Worm (Caenorhabditis elegans) whole organism, L1 larva: ENCODE results near the gene M02F4.2.

Source experiments
- C04F5.9 ChIP-seq: sonication (generic microtip); optimal IDR thresholded peaks from 2 replicates; lab custom pipeline; 2016; ENCODE audit warnings: missing genetic modification characterization, missing compliant biosample characterization
- C34B4.2 ChIP-seq: sonication (generic microtip); optimal IDR thresholded peaks from 2 replicates; lab custom pipeline; 2017; ENCODE audit warnings: mild to moderate bottlenecking, missing genetic modification characterization, missing compliant biosample characterization
- Y116A8C.19 ChIP-seq: sonication (generic microtip); optimal IDR thresholded peaks from 2 replicates; lab custom pipeline; 2016; ENCODE audit warnings: missing compliant biosample characterization, missing genetic modification characterization, borderline replicate concordance
- alr-1 ChIP-seq: fragments of 200-800 bp; sonication (Bioruptor generic); optimal IDR thresholded peaks from 2 replicates; lab custom pipeline; 2018; ENCODE audit warnings: borderline replicate concordance, mild to moderate bottlenecking, missing genetic modification characterization, missing compliant biosample characterization
- aly-2 ChIP-seq: fragments of 150-350 bp; optimal IDR thresholded peaks from 2 replicates; lab custom pipeline; 2014; ENCODE audit warnings: missing biosample characterization, missing genetic modification characterization
- blmp-1 ChIP-seq: fragments of 150-350 bp; optimal IDR thresholded peaks from 2 replicates; lab custom pipeline; 2014; ENCODE audit warnings: missing biosample characterization, missing genetic modification characterization
- ceh-90 ChIP-seq: sonication (generic microtip); optimal IDR thresholded peaks from 2 replicates; lab custom pipeline; 2016; ENCODE audit warnings: missing genetic modification characterization, missing compliant biosample characterization
- dpl-1 ChIP-seq, 3 experiments: fragments of 150-350 bp in 2 of 3; sonication (generic microtip) in 1 of 3; optimal IDR thresholded peaks; 2 replicates each; lab custom pipeline; 2014 to 2017; ENCODE audit warnings: missing biosample characterization in 3 of 3, missing genetic modification characterization in 3 of 3, missing genetic modification reagents in 3 of 3
- efl-3 ChIP-seq: fragments of 200-800 bp; sonication (Bioruptor generic); optimal IDR thresholded peaks from 2 replicates; lab custom pipeline; 2018; ENCODE audit warnings: mild to moderate bottlenecking, missing genetic modification characterization, missing compliant biosample characterization
- egl-13 ChIP-seq: sonication (generic microtip); optimal IDR thresholded peaks from 2 replicates; lab custom pipeline; 2016; ENCODE audit warnings: missing genotype, missing genetic modification reagents, missing genetic modification characterization, missing compliant biosample characterization
- egl-27 ChIP-seq, 2 experiments: fragments of 150-350 bp in 1 of 2; sonication (generic microtip); optimal IDR thresholded peaks; 3 replicates each; lab custom pipeline; 2017 to 2018; ENCODE audit warnings: missing biosample characterization in 2 of 2, missing genetic modification characterization in 2 of 2, missing genetic modification reagents in 2 of 2
- elt-2 ChIP-seq: sonication (generic microtip); optimal IDR thresholded peaks from 2 replicates; lab custom pipeline; 2016; ENCODE audit warnings: missing genetic modification characterization, mild to moderate bottlenecking, inconsistent platforms, missing compliant biosample characterization, missing genetic modification reagents
- elt-3 ChIP-seq, 6 experiments: fragments of 150-350 bp in 1 of 6; sonication (generic microtip); optimal IDR thresholded peaks; 2 replicates each; lab custom pipeline; 2017 to 2018; ENCODE audit warnings: missing biosample characterization in 6 of 6, missing genetic modification characterization in 6 of 6, inconsistent platforms in 1 of 6
- ets-5 ChIP-seq: fragments of 200-800 bp; sonication (Bioruptor generic); IDR thresholded peaks from 2 replicates; pipeline ENCODE4 v1.3.6; 2022; ENCODE audit warnings: missing genetic modification characterization, missing compliant biosample characterization
- fkh-10 ChIP-seq: sonication (generic microtip); optimal IDR thresholded peaks from 2 replicates; lab custom pipeline; 2017; ENCODE audit warnings: missing biosample characterization, missing genetic modification reagents, missing genetic modification characterization
- fkh-8 ChIP-seq: sonication (generic microtip); optimal IDR thresholded peaks from 2 replicates; lab custom pipeline; 2016; ENCODE audit warnings: mild to moderate bottlenecking, missing genetic modification characterization, missing compliant biosample characterization
- hlh-17 ChIP-seq: fragments of 200-800 bp; sonication (Bioruptor generic); optimal IDR thresholded peaks from 2 replicates; lab custom pipeline; 2018; ENCODE audit warnings: missing genetic modification characterization, mild to moderate bottlenecking, missing compliant biosample characterization, moderate library complexity, borderline replicate concordance
- hlh-4 ChIP-seq: sonication (generic microtip); optimal IDR thresholded peaks from 2 replicates; lab custom pipeline; 2016; ENCODE audit warnings: mild to moderate bottlenecking, missing genetic modification characterization, missing compliant biosample characterization
- irx-1 ChIP-seq: sonication (generic microtip); optimal IDR thresholded peaks from 2 replicates; lab custom pipeline; 2016; ENCODE audit warnings: missing genetic modification characterization, missing compliant biosample characterization
- isw-1 ChIP-seq: fragments of 200-800 bp; sonication (Bioruptor generic); IDR thresholded peaks from 2 replicates; pipeline ENCODE4 v1.3.6; 2022; ENCODE audit warnings: missing genetic modification characterization, missing compliant biosample characterization
- lin-13 ChIP-seq: fragments of 150-350 bp; optimal IDR thresholded peaks from 2 replicates; lab custom pipeline; 2014; ENCODE audit warnings: missing biosample characterization, missing genetic modification reagents, missing genetic modification characterization
- lin-14 ChIP-seq: fragments of 200-800 bp; sonication (Bioruptor generic); optimal IDR thresholded peaks from 2 replicates; lab custom pipeline; 2018; ENCODE audit warnings: mild to moderate bottlenecking, missing genetic modification characterization, moderate library complexity, missing compliant biosample characterization
- lin-15B ChIP-seq: fragments of 150-350 bp; sonication (generic microtip); optimal IDR thresholded peaks from 3 replicates; lab custom pipeline; 2014; ENCODE audit warnings: missing biosample characterization, missing genetic modification characterization
- lin-35 ChIP-seq, 2 experiments: fragments of 150-350 bp; optimal IDR thresholded peaks; 2 replicates each; lab custom pipeline; 2014; ENCODE audit warnings: missing biosample characterization in 2 of 2, missing genetic modification characterization in 2 of 2, missing genetic modification reagents in 2 of 2
- lin-39 ChIP-seq: fragments of 150-350 bp; optimal IDR thresholded peaks from 2 replicates; lab custom pipeline; 2014; ENCODE audit warnings: missing biosample characterization, missing genetic modification reagents, missing genetic modification characterization
- mab-9 ChIP-seq: fragments of 200-800 bp; sonication (Bioruptor generic); IDR thresholded peaks from 2 replicates; pipeline ENCODE4 v1.3.6; 2022; ENCODE audit warnings: missing genetic modification reagents, missing genetic modification characterization, missing compliant biosample characterization
- mdl-1 ChIP-seq, 2 experiments: fragments of 150-350 bp; optimal IDR thresholded peaks; 2 replicates each; lab custom pipeline; 2014 to 2017; ENCODE audit warnings: missing biosample characterization in 2 of 2, missing genetic modification characterization in 2 of 2, inconsistent platforms in 1 of 2
- mef-2 ChIP-seq: fragments of 150-350 bp; optimal IDR thresholded peaks from 2 replicates; lab custom pipeline; 2014; ENCODE audit warnings: missing biosample characterization, missing genetic modification characterization
- mep-1 ChIP-seq: fragments of 150-350 bp; optimal IDR thresholded peaks from 2 replicates; lab custom pipeline; 2014; ENCODE audit warnings: missing biosample characterization, missing genetic modification characterization
- nhr-11 ChIP-seq: fragments of 150-350 bp; optimal IDR thresholded peaks from 2 replicates; lab custom pipeline; 2014; ENCODE audit warnings: missing biosample characterization, missing genetic modification characterization
- nhr-12 ChIP-seq: sonication (generic microtip); optimal IDR thresholded peaks from 2 replicates; lab custom pipeline; 2017; ENCODE audit warnings: missing biosample characterization, missing genetic modification characterization
- nhr-19 ChIP-seq: fragments of 200-800 bp; sonication (Bioruptor generic); conservative IDR thresholded peaks from 2 replicates; pipeline ENCODE4 v1.3.6; 2022; ENCODE audit warnings: missing genetic modification characterization, missing compliant biosample characterization
- nhr-20 ChIP-seq: sonication (generic microtip); optimal IDR thresholded peaks from 2 replicates; lab custom pipeline; 2016; ENCODE audit warnings: mild to moderate bottlenecking, missing genetic modification characterization, missing compliant biosample characterization
- nhr-71 ChIP-seq: sonication (generic microtip); optimal IDR thresholded peaks from 2 replicates; lab custom pipeline; 2016; ENCODE audit warnings: mild to moderate bottlenecking, missing genetic modification characterization, moderate library complexity, missing compliant biosample characterization
- nhr-90 ChIP-seq: sonication (generic microtip); optimal IDR thresholded peaks from 2 replicates; lab custom pipeline; 2016; ENCODE audit warnings: mild to moderate bottlenecking, missing genetic modification characterization, missing compliant biosample characterization; ENCODE audit not compliant: poor library complexity
- pax-3 ChIP-seq: fragments of 200-800 bp; sonication (Bioruptor generic); optimal IDR thresholded peaks from 2 replicates; lab custom pipeline; 2018; ENCODE audit warnings: mild to moderate bottlenecking, missing genetic modification characterization, moderate library complexity, missing compliant biosample characterization
- rnt-1 ChIP-seq: sonication (generic microtip); optimal IDR thresholded peaks from 2 replicates; lab custom pipeline; 2016; ENCODE audit warnings: mild to moderate bottlenecking, missing genetic modification characterization, moderate library complexity, missing compliant biosample characterization
- skn-1 ChIP-seq: fragments of 150-350 bp; optimal IDR thresholded peaks from 2 replicates; lab custom pipeline; 2014; ENCODE audit warnings: missing biosample characterization, missing genetic modification characterization
- sptf-1 ChIP-seq: fragments of 150-350 bp; optimal IDR thresholded peaks from 2 replicates; lab custom pipeline; 2014; ENCODE audit warnings: missing biosample characterization, missing genetic modification characterization
- swsn-7 ChIP-seq: sonication (generic microtip); optimal IDR thresholded peaks from 2 replicates; lab custom pipeline; 2016; ENCODE audit warnings: missing genetic modification characterization, missing compliant biosample characterization
- tbx-2 ChIP-seq: sonication (generic microtip); optimal IDR thresholded peaks from 2 replicates; lab custom pipeline; 2016; ENCODE audit warnings: missing genetic modification characterization, missing compliant biosample characterization
- unc-62 ChIP-seq: fragments of 150-350 bp; optimal IDR thresholded peaks from 2 replicates; lab custom pipeline; 2014; ENCODE audit warnings: missing biosample characterization, missing genetic modification reagents, missing genetic modification characterization
- unc-98 ChIP-seq: fragments of 200-800 bp; sonication (Bioruptor generic); IDR thresholded peaks from 2 replicates; pipeline ENCODE4 v1.3.6; 2022; ENCODE audit warnings: missing genetic modification characterization, missing compliant biosample characterization
- xbp-1 ChIP-seq: sonication (generic microtip); optimal IDR thresholded peaks from 2 replicates; lab custom pipeline; 2016; ENCODE audit warnings: missing genetic modification characterization, missing compliant biosample characterization
- zip-4 ChIP-seq: fragments of 200-800 bp; sonication (Bioruptor generic); optimal IDR thresholded peaks from 2 replicates; lab custom pipeline; 2018; ENCODE audit warnings: mild to moderate bottlenecking, missing genetic modification characterization, moderate library complexity, missing compliant biosample characterization
- ztf-11 ChIP-seq, 2 experiments: sonication (generic microtip); optimal IDR thresholded peaks; 2 replicates each; lab custom pipeline; 2016 to 2017; ENCODE audit warnings: missing genetic modification characterization in 2 of 2, missing biosample characterization in 1 of 2, missing compliant biosample characterization in 1 of 2
- ztf-4 ChIP-seq: fragments of 150-350 bp; optimal IDR thresholded peaks from 2 replicates; lab custom pipeline; 2014; ENCODE audit warnings: missing biosample characterization, missing genetic modification characterization

Gene M02F4.2

ce11 chrX:3054394-3054793 is 20.3 kb upstream of the M02F4.2 start (continued):
- TF ChIP-seq lin-15B (tag; lab: Kevin White, UChicago) (no peak), unc-62 (GFP tag; lab: Kevin White, UChicago) (no peak), lin-35 (GFP tag; optimal IDR thresholded peaks at IDR 0.05; lab: Kevin White, UChicago) (no peak), C34B4.2 (tag; lab: Kevin White, UChicago) (no peak)

ce11 chrX:3051315-3051993 is 17.4 kb upstream of the M02F4.2 start:
- TF ChIP-seq tbx-2 (tag; lab: Kevin White, UChicago) = peak; percentile 25
- TF ChIP-seq nhr-19 = no peak
- TF ChIP-seq pax-3 (tag; lab: Kevin White, UChicago) = no peak
- TF ChIP-seq elt-2 (tag; lab: Kevin White, UChicago) = no peak
- TF ChIP-seq sptf-1 (tag; lab: Kevin White, UChicago) = no peak
- TF ChIP-seq lin-39 (tag; lab: Kevin White, UChicago) = no peak
- TF ChIP-seq nhr-12 (tag; lab: Kevin White, UChicago) = no peak
- peak; percentile 49 for TF ChIP-seq lin-14 (GFP tag; lab: Kevin White, UChicago)
- no peak for TF ChIP-seq nhr-20 (tag; lab: Kevin White, UChicago)
- TF ChIP-seq mef-2 (tag; lab: Kevin White, UChicago) = no peak
- no peak for TF ChIP-seq rnt-1
- TF ChIP-seq egl-27 (tag; optimal IDR thresholded peaks at IDR 0.05; lab: Kevin White, UChicago) = no peak
- no peak for TF ChIP-seq ztf-11 (tag; optimal IDR thresholded peaks at IDR 0.05; lab: Kevin White, UChicago)
- no peak for TF ChIP-seq swsn-7 (tag; lab: Kevin White, UChicago)
- no peak for TF ChIP-seq isw-1
- TF ChIP-seq nhr-11 = no peak
- peak; percentile 50 for TF ChIP-seq fkh-10 (GFP tag; lab: Kevin White, UChicago)
- TF ChIP-seq nhr-90 (tag; lab: Kevin White, UChicago) = no peak
- no peak for TF ChIP-seq unc-98
- no peak for TF ChIP-seq skn-1
- TF ChIP-seq mdl-1 (tag; optimal IDR thresholded peaks at IDR 0.05; lab: Kevin White, UChicago) = no peak
- no peak for TF ChIP-seq hlh-4 (tag; lab: Kevin White, UChicago)
- TF ChIP-seq ceh-90 = no peak
- TF ChIP-seq efl-3 (GFP tag; lab: Kevin White, UChicago) = no peak
- TF ChIP-seq, all 84 proteins: peak for 3

DNA sequence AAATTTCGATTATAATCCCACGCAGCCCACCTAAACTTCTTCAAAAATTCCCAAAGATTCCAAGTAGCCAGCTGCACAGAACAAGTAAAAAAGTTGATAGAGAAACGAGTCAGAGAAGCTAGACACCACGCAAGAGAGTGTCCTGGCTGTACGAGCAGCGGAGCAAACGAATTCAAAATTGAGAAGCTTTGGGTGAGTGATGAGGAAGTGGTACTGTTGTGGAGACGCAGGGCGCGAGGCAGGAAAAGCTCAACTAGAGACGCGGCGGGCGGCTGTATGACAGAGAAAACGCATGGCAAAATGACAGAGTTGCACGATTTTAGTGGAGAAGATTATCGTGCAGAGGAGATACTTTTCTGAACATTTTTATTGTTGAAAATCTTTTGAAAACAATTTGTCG is 15.1 kb upstream of the M02F4.2 start:
- TF ChIP-seq lin-15B (tag; lab: Kevin White, UChicago) = no peak
- TF ChIP-seq ztf-4 (tag; lab: Kevin White, UChicago) = no peak
- no peak for TF ChIP-seq alr-1
- TF ChIP-seq nhr-71 (tag; lab: Kevin White, UChicago) = peak; percentile 72
- TF ChIP-seq mep-1 (tag; lab: Kevin White, UChicago) = peak; percentile 36
- no peak for TF ChIP-seq C04F5.9 (tag; lab: Kevin White, UChicago)
- TF ChIP-seq mef-2 (tag; lab: Kevin White, UChicago) = no peak
- peak; percentile 28 for TF ChIP-seq xbp-1 (tag; lab: Kevin White, UChicago)
- TF ChIP-seq unc-98 = no peak
- TF ChIP-seq lin-14 (GFP tag; lab: Kevin White, UChicago) = peak; percentile 86
- TF ChIP-seq hlh-17 = no peak
- peak; percentile 20 for TF ChIP-seq nhr-20 (tag; lab: Kevin White, UChicago)
- no peak for TF ChIP-seq Y116A8C.19 (tag; lab: Kevin White, UChicago)
- no peak for TF ChIP-seq hlh-4 (tag; lab: Kevin White, UChicago)
- peak; percentile 64 for TF ChIP-seq swsn-7 (tag; lab: Kevin White, UChicago)
- TF ChIP-seq egl-13 (tag; lab: Kevin White, UChicago) = peak; percentile 34
- TF ChIP-seq C34B4.2 (tag; lab: Kevin White, UChicago) = no peak
- no peak for TF ChIP-seq lin-13 (GFP tag; lab: Kevin White, UChicago)
- no peak for TF ChIP-seq blmp-1 (tag; lab: Kevin White, UChicago)
- no peak for TF ChIP-seq mab-9
- TF ChIP-seq skn-1 = peak; percentile 43
- no peak for TF ChIP-seq irx-1
- no peak for TF ChIP-seq pax-3 (tag; lab: Kevin White, UChicago)
- TF ChIP-seq ets-5 (GFP tag; lab: Robert Waterston, UW) = no peak
- TF ChIP-seq dpl-1 (GFP tag; optimal IDR thresholded peaks at IDR 0.05; lab: Kevin White, UChicago) = peak in 1 of 3 experiments; percentile 6
- no peak for TF ChIP-seq elt-3 (tag; optimal IDR thresholded peaks at IDR 0.05; lab: Kevin White, UChicago)
- TF ChIP-seq zip-4 = no peak
- TF ChIP-seq fkh-8 (tag; lab: Kevin White, UChicago) = peak; percentile 59
- peak; percentile 47 for TF ChIP-seq tbx-2 (tag; lab: Kevin White, UChicago)
- TF ChIP-seq aly-2 (tag; lab: Kevin White, UChicago) = no peak
